Fruit fly (Drosophila melanogaster) whole organism, embryonic: ENCODE results near the gene Acat1.

Experiments used
- BtbVII ChIP-seq: fragments of 200-800 bp; sonication (Bioruptor generic); optimal IDR thresholded peaks from 3 replicates; lab custom pipeline; 2017; ENCODE audit warnings: missing biosample characterization, mild to moderate bottlenecking, missing genetic modification characterization
- CG1024 ChIP-seq: fragments of 200-800 bp; sonication (Bioruptor generic); IDR thresholded peaks from 2 replicates; pipeline ENCODE4 v1.3.6; 2022; ENCODE audit warnings: missing biosample characterization, missing genetic modification characterization
- CG10274 ChIP-seq: fragments of 200-800 bp; sonication (Bioruptor generic); optimal IDR thresholded peaks from 3 replicates; lab custom pipeline; 2017; ENCODE audit warnings: missing biosample characterization, mild to moderate bottlenecking, missing genetic modification characterization
- CG10462 ChIP-seq: fragments of 200-800 bp; sonication (Bioruptor generic); optimal IDR thresholded peaks from 2 replicates; lab custom pipeline; 2016; ENCODE audit warnings: missing biosample characterization, missing genetic modification characterization
- CG10959 ChIP-seq: fragments of 200-800 bp; sonication (Bioruptor generic); IDR thresholded peaks from 2 replicates; pipeline ENCODE4 v1.3.6; 2022; ENCODE audit warnings: missing biosample characterization, missing genetic modification characterization
- CG11560 ChIP-seq: fragments of 200-800 bp; sonication (Bioruptor generic); IDR thresholded peaks from 3 replicates; pipeline ENCODE4 v1.3.6; 2022; ENCODE audit warnings: missing biosample characterization, missing genetic modification characterization
- CG13775 ChIP-seq: fragments of 200-800 bp; sonication (Bioruptor generic); optimal IDR thresholded peaks from 3 replicates; lab custom pipeline; 2017; ENCODE audit warnings: missing biosample characterization, mild to moderate bottlenecking, missing genetic modification characterization
- CG14441 ChIP-seq: fragments of 200-800 bp; sonication (Bioruptor generic); IDR thresholded peaks from 2 replicates; pipeline ENCODE4 v1.3.6; 2022; ENCODE audit warnings: missing biosample characterization, missing genetic modification characterization
- CG14965 ChIP-seq: fragments of 200-800 bp; sonication (Bioruptor generic); optimal IDR thresholded peaks from 2 replicates; lab custom pipeline; 2016; ENCODE audit warnings: missing biosample characterization, missing genetic modification characterization, borderline replicate concordance
- CG16813 ChIP-seq: fragments of 200-800 bp; sonication (Bioruptor generic); IDR thresholded peaks from 3 replicates; pipeline ENCODE4 v1.3.6; 2022; ENCODE audit warnings: missing biosample characterization, missing genetic modification characterization; ENCODE audit not compliant: partially characterized antibody
- CG17361 ChIP-seq: fragments of 200-800 bp; sonication (Bioruptor generic); IDR thresholded peaks from 3 replicates; pipeline ENCODE4 v1.3.6; 2022; ENCODE audit warnings: missing biosample characterization, missing genetic modification characterization
- CG17912 ChIP-seq: fragments of 200-800 bp; sonication (Bioruptor generic); optimal IDR thresholded peaks from 2 replicates; lab custom pipeline; 2018; ENCODE audit warnings: missing biosample characterization, mild to moderate bottlenecking, missing genetic modification characterization
- CG18476 ChIP-seq: fragments of 200-800 bp; sonication (Bioruptor generic); optimal IDR thresholded peaks from 2 replicates; lab custom pipeline; 2016; ENCODE audit warnings: missing biosample characterization, mild to moderate bottlenecking, missing genetic modification characterization
- CG31365 ChIP-seq: fragments of 200-800 bp; sonication (Bioruptor generic); optimal IDR thresholded peaks from 2 replicates; lab custom pipeline; 2018; ENCODE audit warnings: missing biosample characterization, mild to moderate bottlenecking, missing genetic modification characterization
- CG4617 ChIP-seq: fragments of 200-800 bp; sonication (Bioruptor generic); optimal IDR thresholded peaks from 3 replicates; lab custom pipeline; 2016; ENCODE audit warnings: missing biosample characterization, missing genetic modification characterization, borderline replicate concordance
- CG7372 ChIP-seq: fragments of 200-800 bp; sonication (Bioruptor generic); IDR thresholded peaks from 2 replicates; pipeline ENCODE4 v1.3.6; 2022; ENCODE audit warnings: missing biosample characterization, missing genetic modification characterization
- CG8290 ChIP-seq, 3 experiments: fragments of 200-800 bp; sonication (Bioruptor generic); optimal IDR thresholded peaks; 2 replicates each; lab custom pipeline; 2016 to 2019; ENCODE audit warnings: missing biosample characterization in 3 of 3, missing genetic modification characterization in 3 of 3, mild to moderate bottlenecking in 2 of 3, moderate library complexity in 1 of 3
- CG9437 ChIP-seq: fragments of 200-800 bp; sonication (Bioruptor generic); optimal IDR thresholded peaks from 2 replicates; lab custom pipeline; 2018; ENCODE audit warnings: missing biosample characterization, mild to moderate bottlenecking, missing genetic modification characterization
- CG9817 ChIP-seq: fragments of 200-800 bp; sonication (Bioruptor generic); optimal IDR thresholded peaks from 2 replicates; lab custom pipeline; 2018; ENCODE audit warnings: missing biosample characterization, mild to moderate bottlenecking, missing genetic modification characterization, moderate library complexity
- CG9876 ChIP-seq: fragments of 200-800 bp; sonication (Bioruptor generic); optimal IDR thresholded peaks from 2 replicates; lab custom pipeline; 2016; ENCODE audit warnings: missing biosample characterization, missing genetic modification characterization
- D ChIP-seq, 2 experiments: fragments of 200-800 bp in 1 of 2; fragments of >200 bp in 1 of 2; sonication (Bioruptor generic) in 1 of 2; optimal IDR thresholded peaks; 2 replicates in 1 of 2; 3 replicates in 1 of 2; lab custom pipeline; 2017; ENCODE audit warnings: mild to moderate bottlenecking in 1 of 2, missing biosample characterization in 1 of 2, missing genetic modification characterization in 1 of 2, missing genetic modification reagents in 1 of 2
- Drgx ChIP-seq: fragments of 200-800 bp; sonication (Bioruptor generic); IDR thresholded peaks from 2 replicates; pipeline ENCODE4 v1.3.6; 2022; ENCODE audit warnings: missing biosample characterization, missing genetic modification characterization
- Elba2 ChIP-seq: fragments of 200-800 bp; sonication (Bioruptor generic); optimal IDR thresholded peaks from 3 replicates; lab custom pipeline; 2016; ENCODE audit warnings: missing biosample characterization, missing genetic modification characterization
- Hmr ChIP-seq: fragments of 200-800 bp; sonication (Bioruptor generic); optimal IDR thresholded peaks from 3 replicates; lab custom pipeline; 2017; ENCODE audit warnings: mild to moderate bottlenecking, missing biosample characterization, missing genetic modification reagents, missing genetic modification characterization
- Hr51 ChIP-seq, 2 experiments: fragments of 200-800 bp; sonication (Bioruptor generic); optimal IDR thresholded peaks; 2 replicates in 1 of 2; 3 replicates in 1 of 2; lab custom pipeline; 2016 to 2018; ENCODE audit warnings: missing biosample characterization in 2 of 2, missing genetic modification characterization in 2 of 2, mild to moderate bottlenecking in 1 of 2, moderate library complexity in 1 of 2
- Lim3 ChIP-seq: fragments of 200-800 bp; sonication (Bioruptor generic); IDR thresholded peaks from 2 replicates; pipeline ENCODE4 v1.3.6; 2022; ENCODE audit warnings: missing biosample characterization, missing genetic modification characterization
- MBD-R2 ChIP-seq: fragments of 200-800 bp; sonication (Bioruptor generic); IDR thresholded peaks from 2 replicates; pipeline ENCODE4 v1.3.6; 2022; ENCODE audit warnings: missing biosample characterization, missing genetic modification characterization
- MESR4 ChIP-seq: fragments of 200-800 bp; sonication (Bioruptor generic); optimal IDR thresholded peaks from 2 replicates; lab custom pipeline; 2018; ENCODE audit warnings: missing biosample characterization, mild to moderate bottlenecking, missing genetic modification characterization, moderate library complexity
- Mrtf ChIP-seq: fragments of 200-800 bp; sonication (Bioruptor generic); IDR thresholded peaks from 3 replicates; pipeline ENCODE4 v1.3.6; 2022; ENCODE audit warnings: missing biosample characterization, missing genetic modification characterization
- Myb ChIP-seq: fragments of 200-800 bp; sonication (Bioruptor generic); optimal IDR thresholded peaks from 2 replicates; lab custom pipeline; 2016; ENCODE audit warnings: missing biosample characterization, missing genetic modification characterization
- Nf-YB ChIP-seq: fragments of 200-800 bp; sonication (Bioruptor generic); optimal IDR thresholded peaks from 3 replicates; lab custom pipeline; 2019; ENCODE audit warnings: missing biosample characterization, mild to moderate bottlenecking, missing genetic modification characterization, moderate library complexity
- Oli ChIP-seq: fragments of 200-800 bp; sonication (Bioruptor generic); optimal IDR thresholded peaks from 2 replicates; lab custom pipeline; 2018; ENCODE audit warnings: missing biosample characterization, mild to moderate bottlenecking, missing genetic modification characterization, moderate library complexity
- Sox100B ChIP-seq: fragments of 200-800 bp; sonication (Bioruptor generic); optimal IDR thresholded peaks from 3 replicates; lab custom pipeline; 2018; ENCODE audit warnings: missing biosample characterization, mild to moderate bottlenecking, missing genetic modification characterization
- Taf1 ChIP-seq: fragments of 200-800 bp; sonication (Bioruptor generic); IDR thresholded peaks from 2 replicates; pipeline ENCODE4 v1.3.6; 2022; ENCODE audit warnings: missing biosample characterization, missing genetic modification characterization
- al ChIP-seq: fragments of 200-800 bp; sonication (Bioruptor generic); IDR thresholded peaks from 2 replicates; pipeline ENCODE4 v1.3.6; 2022; ENCODE audit warnings: missing biosample characterization, missing genetic modification characterization
- amos ChIP-seq: fragments of 200-800 bp; sonication (Bioruptor generic); IDR thresholded peaks from 2 replicates; pipeline ENCODE4 v1.3.6; 2022; ENCODE audit warnings: missing biosample characterization, missing genetic modification characterization; ENCODE audit not compliant: partially characterized antibody
- az2 ChIP-seq: fragments of 200-800 bp; sonication (Bioruptor generic); optimal IDR thresholded peaks from 3 replicates; lab custom pipeline; 2016; ENCODE audit warnings: missing biosample characterization, missing genetic modification characterization
- bigmax ChIP-seq: fragments of 200-800 bp; sonication (Bioruptor generic); optimal IDR thresholded peaks from 2 replicates; lab custom pipeline; 2018; ENCODE audit warnings: missing biosample characterization, mild to moderate bottlenecking, missing genetic modification characterization
- danr ChIP-seq: fragments of 200-800 bp; sonication (Bioruptor generic); IDR thresholded peaks from 2 replicates; pipeline ENCODE4 v1.3.6; 2022; ENCODE audit warnings: missing biosample characterization, missing genetic modification characterization
- eyg ChIP-seq: fragments of 200-800 bp; sonication (Bioruptor generic); optimal IDR thresholded peaks from 3 replicates; lab custom pipeline; 2016; ENCODE audit warnings: missing biosample characterization, missing genetic modification characterization
- fd102C ChIP-seq: fragments of 200-800 bp; sonication (Bioruptor generic); optimal IDR thresholded peaks from 2 replicates; lab custom pipeline; 2018; ENCODE audit warnings: missing biosample characterization, mild to moderate bottlenecking, missing genetic modification characterization, moderate library complexity
- gsb ChIP-seq: fragments of 200-800 bp; sonication (Bioruptor generic); IDR thresholded peaks from 2 replicates; pipeline ENCODE4 v1.3.6; 2022; ENCODE audit warnings: missing biosample characterization, missing genetic modification characterization
- hb ChIP-seq: fragments of 200-800 bp; sonication (Bioruptor generic); IDR thresholded peaks from 3 replicates; pipeline ENCODE4 v1.3.6; 2022; ENCODE audit warnings: missing biosample characterization, missing genetic modification characterization; ENCODE audit not compliant: partially characterized antibody
- jumu ChIP-seq: fragments of 200-800 bp; sonication (Bioruptor generic); optimal IDR thresholded peaks from 3 replicates; lab custom pipeline; 2016; ENCODE audit warnings: missing biosample characterization, missing genetic modification characterization
- lmd ChIP-seq: fragments of 200-800 bp; sonication (Bioruptor generic); IDR thresholded peaks from 2 replicates; pipeline ENCODE4 v1.3.6; 2022; ENCODE audit warnings: missing biosample characterization, missing genetic modification characterization
- lola ChIP-seq, 3 experiments: fragments of >200 bp in 2 of 3; fragments of 200-800 bp in 1 of 3; sonication (Bioruptor generic) in 1 of 3; optimal IDR thresholded peaks; 2 replicates each; lab custom pipeline; 2017 to 2019; ENCODE audit warnings: missing biosample characterization in 3 of 3, missing genetic modification characterization in 3 of 3, mild to moderate bottlenecking in 1 of 3, moderate library complexity in 1 of 3
- mam ChIP-seq: fragments of 200-800 bp; sonication (Bioruptor generic); optimal IDR thresholded peaks from 3 replicates; lab custom pipeline; 2016; ENCODE audit warnings: missing biosample characterization, missing genetic modification characterization
- pho ChIP-seq: fragments of 200-800 bp; sonication (Bioruptor generic); optimal IDR thresholded peaks from 2 replicates; lab custom pipeline; 2016; ENCODE audit warnings: missing biosample characterization, missing genetic modification characterization
- psq ChIP-seq: fragments of 200-800 bp; sonication (Bioruptor generic); optimal IDR thresholded peaks from 2 replicates; lab custom pipeline; 2017; ENCODE audit warnings: missing biosample characterization, missing genetic modification characterization
- sqz ChIP-seq: fragments of 200-800 bp; sonication (Bioruptor generic); optimal IDR thresholded peaks from 3 replicates; lab custom pipeline; 2018; ENCODE audit warnings: missing biosample characterization, mild to moderate bottlenecking, missing genetic modification characterization
- trem ChIP-seq: fragments of 200-800 bp; optimal IDR thresholded peaks from 3 replicates; lab custom pipeline; 2019; ENCODE audit warnings: missing biosample characterization, mild to moderate bottlenecking, missing genetic modification characterization, moderate library complexity

Acat1 gene

dm6 chrX:7909482-7909881, 20.9 kb upstream of the Acat1 start (continued):
- TF ChIP-seq CG4617 (GFP tag; lab: Kevin White, UChicago) (no peak), Elba2 (GFP tag; lab: Kevin White, UChicago) (no peak), CG10462 (GFP tag; lab: Kevin White, UChicago) (no peak), Myb (GFP tag; lab: Kevin White, UChicago) (no peak), Drgx (no peak), Hmr (no peak), CG1024 (GFP tag; lab: Robert Waterston, UW) (no peak), Oli (tag; lab: Kevin White, UChicago) (no peak), hb (GFP tag; lab: Robert Waterston, UW) (no peak), sqz (GFP tag; lab: Kevin White, UChicago) (no peak), CG31365 (no peak), CG14441 (GFP tag; lab: Robert Waterston, UW) (peak; percentile 65), MBD-R2 (GFP tag; lab: Robert Waterston, UW) (no peak), pho (GFP tag; lab: Kevin White, UChicago) (no peak), CG7372 (GFP tag; lab: Robert Waterston, UW) (no peak), CG11560 (no peak), Taf1 (GFP tag; lab: Robert Waterston, UW) (no peak), Hr51 (GFP tag; optimal IDR thresholded peaks at IDR 0.05; lab: Kevin White, UChicago) (no peak), CG17361 (GFP tag; lab: Robert Waterston, UW) (no peak), psq (no peak), CG14965 (GFP tag; lab: Kevin White, UChicago) (no peak), trem (tag; lab: Kevin White, UChicago) (no peak), CG10274 (GFP tag; lab: Kevin White, UChicago) (no peak), CG8290 (GFP tag; optimal IDR thresholded peaks at IDR 0.05; lab: Kevin White, UChicago) (no peak), CG8290 (tag; optimal IDR thresholded peaks at IDR 0.05; lab: Kevin White, UChicago) (no peak), CG13775 (no peak), CG9817 (tag; lab: Kevin White, UChicago) (no peak), CG18476 (GFP tag; lab: Kevin White, UChicago) (no peak), CG16813 (no peak), BtbVII (GFP tag; lab: Kevin White, UChicago) (no peak), danr (GFP tag; lab: Robert Waterston, UW) (no peak), mam (GFP tag; lab: Kevin White, UChicago) (no peak), gsb (GFP tag; lab: Robert Waterston, UW) (no peak), CG10959 (GFP tag; lab: Robert Waterston, UW) (no peak), amos (GFP tag; lab: Robert Waterston, UW) (no peak), MESR4 (no peak), eyg (GFP tag; lab: Kevin White, UChicago) (no peak), CG17912 (GFP tag; lab: Kevin White, UChicago) (no peak), Sox100B (no peak), Mrtf (GFP tag; lab: Robert Waterston, UW) (no peak), Nf-YB (GFP tag; lab: Kevin White, UChicago) (no peak), al (GFP tag; lab: Robert Waterston, UW) (no peak), lola (GFP tag; optimal IDR thresholded peaks at IDR 0.05; lab: Kevin White, UChicago) (no peak), lmd (GFP tag; lab: Robert Waterston, UW) (0 out of 2 replicates have a peak, but pooled peaks have one; percentile 33), az2 (GFP tag; lab: Kevin White, UChicago) (no peak), CG9876 (GFP tag; lab: Kevin White, UChicago) (no peak), Lim3 (no peak), D (optimal IDR thresholded peaks at IDR 0.05; lab: Kevin White, UChicago) (no peak), D (GFP tag; optimal IDR thresholded peaks at IDR 0.05; lab: Kevin White, UChicago) (no peak), fd102C (GFP tag; lab: Kevin White, UChicago) (no peak), CG9437 (GFP tag; lab: Kevin White, UChicago) (no peak), jumu (GFP tag; lab: Kevin White, UChicago) (no peak), bigmax (GFP tag; lab: Kevin White, UChicago) (no peak)
